Fruit fly (Drosophila melanogaster) whole organism, prepupa: ENCODE results near the gene LysD.

ENCODE experiments used
- Blimp-1 ChIP-seq: fragments of 200-800 bp; sonication (Bioruptor generic); optimal IDR thresholded peaks from 3 replicates; lab custom pipeline; 2017; ENCODE audit warnings: missing biosample characterization, missing genetic modification characterization, mild to moderate bottlenecking, moderate library complexity, missing genetic modification reagents
- CG11762 ChIP-seq: fragments of 200-800 bp; sonication (Bioruptor generic); optimal IDR thresholded peaks from 3 replicates; lab custom pipeline; 2016; ENCODE audit warnings: missing biosample characterization, missing genetic modification characterization; ENCODE audit not compliant: insufficient read depth
- CG15336 ChIP-seq: fragments of 200-800 bp; sonication (Bioruptor generic); IDR thresholded peaks from 2 replicates; pipeline ENCODE4 v1.3.6; 2022; ENCODE audit warnings: missing biosample characterization, missing genetic modification characterization
- CG3032 ChIP-seq: fragments of 200-800 bp; optimal IDR thresholded peaks from 2 replicates; lab custom pipeline; 2019; ENCODE audit warnings: missing biosample characterization, mild to moderate bottlenecking, missing genetic modification characterization, moderate library complexity
- CG32006 ChIP-seq: fragments of 200-800 bp; sonication (Bioruptor generic); optimal IDR thresholded peaks from 3 replicates; lab custom pipeline; 2017; ENCODE audit warnings: missing biosample characterization, mild to moderate bottlenecking, missing genetic modification characterization
- CG4318 ChIP-seq: fragments of 200-800 bp; sonication (Bioruptor generic); optimal IDR thresholded peaks from 3 replicates; lab custom pipeline; 2017; ENCODE audit warnings: missing biosample characterization, mild to moderate bottlenecking, missing genetic modification characterization
- CG6163 ChIP-seq: fragments of 200-800 bp; sonication (Bioruptor generic); IDR thresholded peaks from 3 replicates; pipeline ENCODE4 v1.3.6; 2022; ENCODE audit warnings: missing biosample characterization, missing genetic modification characterization
- CG6276 ChIP-seq: fragments of 200-800 bp; sonication (Bioruptor generic); optimal IDR thresholded peaks from 2 replicates; lab custom pipeline; 2017; ENCODE audit warnings: missing biosample characterization, mild to moderate bottlenecking, missing genetic modification characterization
- CG6808 ChIP-seq: fragments of 200-800 bp; sonication (Bioruptor generic); optimal IDR thresholded peaks from 3 replicates; lab custom pipeline; 2017; ENCODE audit warnings: missing biosample characterization, missing genetic modification characterization, mild to moderate bottlenecking, moderate library complexity, missing genetic modification reagents
- CG8119 ChIP-seq: fragments of 200-800 bp; sonication (Bioruptor generic); IDR thresholded peaks from 3 replicates; pipeline ENCODE4 v1.3.6; 2022; ENCODE audit warnings: missing biosample characterization, missing genetic modification characterization
- CG8319 ChIP-seq: fragments of 200-800 bp; sonication (Bioruptor generic); optimal IDR thresholded peaks from 3 replicates; lab custom pipeline; 2016; ENCODE audit warnings: missing biosample characterization, missing genetic modification characterization
- Eip75B ChIP-seq: fragments of 200-800 bp; sonication (Bioruptor generic); optimal IDR thresholded peaks from 3 replicates; lab custom pipeline; 2016; ENCODE audit warnings: missing biosample characterization, missing genetic modification characterization
- Eip78C ChIP-seq: fragments of 200-800 bp; sonication (Bioruptor generic); peaks from one replicate; lab custom pipeline; 2016; ENCODE audit warnings: missing biosample characterization, missing genetic modification characterization
- Eip93F ChIP-seq: fragments of 200-800 bp; sonication (Bioruptor generic); optimal IDR thresholded peaks from 2 replicates; lab custom pipeline; 2016; ENCODE audit warnings: missing biosample characterization, mild to moderate bottlenecking, missing genetic modification characterization
- Gug ChIP-seq: fragments of 200-800 bp; sonication (Bioruptor generic); IDR thresholded peaks from 2 replicates; pipeline ENCODE4 v1.3.6; 2022; ENCODE audit warnings: missing biosample characterization, missing genetic modification characterization
- Hr38 ChIP-seq: sonication (Bioruptor generic); optimal IDR thresholded peaks from 2 replicates; lab custom pipeline; 2016; ENCODE audit warnings: missing biosample characterization, missing genetic modification characterization
- Hr4 ChIP-seq: fragments of 200-800 bp; sonication (Bioruptor generic); optimal IDR thresholded peaks from 3 replicates; lab custom pipeline; 2016; ENCODE audit warnings: missing biosample characterization, missing genetic modification characterization
- Lpt ChIP-seq: fragments of 200-800 bp; sonication (Bioruptor generic); optimal IDR thresholded peaks from 3 replicates; lab custom pipeline; 2016; ENCODE audit warnings: missing biosample characterization, missing genetic modification characterization
- Smox ChIP-seq: fragments of 200-800 bp; sonication (Bioruptor generic); optimal IDR thresholded peaks from 3 replicates; lab custom pipeline; 2016; ENCODE audit warnings: missing biosample characterization, missing genetic modification characterization
- acj6 ChIP-seq: fragments of 200-800 bp; sonication (Bioruptor generic); optimal IDR thresholded peaks from 3 replicates; lab custom pipeline; 2016; ENCODE audit warnings: missing biosample characterization, missing genetic modification characterization
- dac ChIP-seq: fragments of 200-800 bp; sonication (Bioruptor generic); optimal IDR thresholded peaks from 2 replicates; lab custom pipeline; 2017; ENCODE audit warnings: missing biosample characterization, mild to moderate bottlenecking, missing genetic modification characterization
- eg ChIP-seq: fragments of 200-800 bp; sonication (Bioruptor generic); IDR thresholded peaks from 3 replicates; pipeline ENCODE4 v1.3.6; 2022; ENCODE audit warnings: missing biosample characterization, missing genetic modification characterization
- fd59A ChIP-seq: fragments of 200-800 bp; sonication (Bioruptor generic); optimal IDR thresholded peaks from 2 replicates; lab custom pipeline; 2017; ENCODE audit warnings: missing biosample characterization, mild to moderate bottlenecking, missing genetic modification characterization, missing genetic modification reagents
- fd85E ChIP-seq: fragments of 200-800 bp; sonication (Bioruptor generic); optimal IDR thresholded peaks from 3 replicates; lab custom pipeline; 2016; ENCODE audit warnings: missing biosample characterization, missing genetic modification characterization
- fkh ChIP-seq: fragments of 200-800 bp; sonication (Bioruptor generic); optimal IDR thresholded peaks from 3 replicates; lab custom pipeline; 2017; ENCODE audit warnings: missing biosample characterization, mild to moderate bottlenecking, missing genetic modification characterization, moderate library complexity
- net ChIP-seq: fragments of 200-800 bp; sonication (Bioruptor generic); optimal IDR thresholded peaks from 3 replicates; lab custom pipeline; 2016; ENCODE audit warnings: missing biosample characterization, missing genetic modification characterization
- salr ChIP-seq, 2 experiments: fragments of 200-800 bp; sonication (Bioruptor generic); optimal IDR thresholded peaks; 3 replicates each; lab custom pipeline; 2016 to 2018; ENCODE audit warnings: missing biosample characterization in 2 of 2, missing genetic modification characterization in 2 of 2, mild to moderate bottlenecking in 1 of 2
- ss ChIP-seq, 2 experiments: fragments of 200-800 bp; sonication (Bioruptor generic); optimal IDR thresholded peaks; 2 replicates in 1 of 2; 3 replicates in 1 of 2; lab custom pipeline; 2017 to 2018; ENCODE audit warnings: mild to moderate bottlenecking in 2 of 2, missing biosample characterization in 2 of 2, missing genetic modification characterization in 2 of 2, moderate library complexity in 1 of 2
- svp ChIP-seq: fragments of 200-800 bp; sonication (Bioruptor generic); peaks from one replicate; lab custom pipeline; 2016; ENCODE audit warnings: missing biosample characterization, missing genetic modification characterization
- vri ChIP-seq: fragments of 200-800 bp; sonication (Bioruptor generic); optimal IDR thresholded peaks from 3 replicates; lab custom pipeline; 2016; ENCODE audit warnings: missing biosample characterization, mild to moderate bottlenecking, missing genetic modification characterization

LysD gene

DNA sequence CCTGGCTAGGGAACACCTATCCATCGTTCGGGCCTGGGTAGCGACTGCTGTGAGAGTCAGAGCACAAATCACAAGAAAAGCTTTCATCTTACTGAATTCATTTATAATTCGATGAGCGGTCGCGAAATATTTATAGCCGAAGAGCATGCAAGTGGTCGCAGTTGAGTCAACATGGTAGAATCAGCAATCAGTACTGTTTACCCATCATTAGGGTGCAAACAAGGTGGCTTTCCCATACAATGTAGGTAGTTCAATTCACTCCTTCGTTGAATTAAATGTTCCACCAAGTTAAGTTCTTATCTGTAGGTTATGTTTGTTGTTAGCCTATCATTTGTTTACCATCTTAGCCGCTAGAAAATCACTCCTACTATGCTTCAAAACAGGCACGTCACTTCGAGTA lies 7.6 kb upstream of the LysD start, which contains the start of gene LysP:
Gene LysP, minus strand, starts transcription at position 101 of the 400 bp plus-strand sequence.
- TF ChIP-seq CG6163 (GFP tag; lab: Robert Waterston, UW): no peak
- TF ChIP-seq svp (GFP tag; lab: Kevin White, UChicago): peak; percentile 32

DNA sequence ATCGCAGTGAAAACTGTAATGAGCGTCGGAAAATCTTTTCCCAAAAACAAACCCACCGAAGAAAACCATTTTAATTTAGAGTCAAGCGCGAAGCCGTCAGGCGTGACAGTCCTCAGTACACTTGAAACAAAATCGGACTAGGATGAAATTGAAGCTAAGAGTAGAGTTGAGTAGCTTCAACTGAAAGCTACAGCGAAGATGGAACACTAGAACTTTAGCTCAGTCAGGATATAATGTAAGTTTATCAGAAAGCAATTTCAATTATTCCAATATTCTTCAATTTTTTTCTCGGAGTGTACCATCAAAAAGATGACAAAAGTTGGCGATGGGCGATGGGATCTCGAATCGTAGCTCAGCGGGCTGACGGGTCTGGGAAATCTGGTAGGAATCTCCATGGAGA lies 5.5 kb upstream of the LysD start:
- TF ChIP-seq Gug (no peak), CG6163 (GFP tag; lab: Robert Waterston, UW) (peak; percentile 45; the same call in 2 of the 3 replicates), acj6 (GFP tag; lab: Kevin White, UChicago) (no peak), dac (GFP tag; lab: Kevin White, UChicago) (peak; percentile 17), Eip78C (GFP tag; lab: Kevin White, UChicago) (peak; percentile 6), CG4318 (GFP tag; lab: Kevin White, UChicago) (peak; percentile 46), Hr4 (peak; percentile 68), CG8119 (GFP tag; lab: Robert Waterston, UW) (peak; percentile 54; the same call in 2 of the 3 replicates), CG6276 (peak; percentile 26), CG32006 (GFP tag; lab: Kevin White, UChicago) (peak; percentile 72), Eip93F (no peak), eg (GFP tag; lab: Robert Waterston, UW) (peak; percentile 62), CG15336 (GFP tag; lab: Robert Waterston, UW) (peak; percentile 64), svp (GFP tag; lab: Kevin White, UChicago) (peak; percentile 10), CG6808 (GFP tag; lab: Kevin White, UChicago) (no peak), Eip75B (no peak)

DNA sequence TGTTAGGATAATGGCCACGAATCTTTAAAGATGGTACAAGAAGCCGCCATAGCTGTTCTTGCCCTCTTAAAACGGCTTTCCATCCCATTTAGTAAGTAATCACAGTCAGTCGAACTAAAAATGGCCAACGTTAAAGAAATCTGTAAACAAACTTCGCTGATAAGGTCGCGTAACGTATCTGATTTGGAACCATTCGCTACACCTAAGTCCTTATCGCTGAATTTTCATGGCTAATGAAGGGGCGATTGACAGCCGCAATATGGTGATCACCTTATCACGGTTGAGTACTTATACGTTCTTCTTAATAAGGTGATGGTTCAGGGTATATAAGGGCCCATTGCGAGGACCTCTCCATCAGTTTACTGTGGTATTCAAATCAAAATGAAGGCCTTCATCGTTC lies 1.6 kb upstream of the LysD start, which contains the start of gene LysE:
Gene LysE, plus strand, starts transcription at position 257 of the 400 bp plus-strand sequence.
- no peak for TF ChIP-seq net (GFP tag; lab: Kevin White, UChicago)
- TF ChIP-seq svp (GFP tag; lab: Kevin White, UChicago): peak; percentile 57

DNA sequence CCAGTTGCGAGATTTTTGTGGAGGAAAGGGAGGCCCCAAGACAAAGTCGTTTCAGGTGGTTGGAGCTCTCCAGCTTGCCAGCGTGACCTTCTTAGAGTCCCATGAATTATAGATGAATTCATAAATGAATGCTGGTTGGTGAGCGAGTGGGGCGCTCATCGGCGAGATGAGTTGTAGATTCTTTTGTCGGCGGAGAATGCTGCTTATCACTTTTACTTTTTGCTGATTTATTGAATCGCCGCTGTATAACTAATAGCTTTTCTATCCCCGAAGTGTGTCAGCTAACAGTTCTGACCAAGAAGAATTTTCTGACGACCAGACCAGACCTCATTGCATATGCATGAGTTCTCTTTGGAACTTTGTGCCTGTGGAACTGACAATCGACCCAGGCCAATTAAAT lies 1.1 kb upstream of the LysD start:
- no peak for TF ChIP-seq CG6276
- TF ChIP-seq svp (GFP tag; lab: Kevin White, UChicago): no peak
- TF ChIP-seq CG4318 (GFP tag; lab: Kevin White, UChicago): no peak
- no peak for TF ChIP-seq CG8319 (GFP tag; lab: Kevin White, UChicago)
- no peak for TF ChIP-seq CG32006 (GFP tag; lab: Kevin White, UChicago)
- TF ChIP-seq CG11762: no peak
- no peak for TF ChIP-seq Smox (GFP tag; lab: Kevin White, UChicago)
- TF ChIP-seq fd59A: no peak

DNA sequence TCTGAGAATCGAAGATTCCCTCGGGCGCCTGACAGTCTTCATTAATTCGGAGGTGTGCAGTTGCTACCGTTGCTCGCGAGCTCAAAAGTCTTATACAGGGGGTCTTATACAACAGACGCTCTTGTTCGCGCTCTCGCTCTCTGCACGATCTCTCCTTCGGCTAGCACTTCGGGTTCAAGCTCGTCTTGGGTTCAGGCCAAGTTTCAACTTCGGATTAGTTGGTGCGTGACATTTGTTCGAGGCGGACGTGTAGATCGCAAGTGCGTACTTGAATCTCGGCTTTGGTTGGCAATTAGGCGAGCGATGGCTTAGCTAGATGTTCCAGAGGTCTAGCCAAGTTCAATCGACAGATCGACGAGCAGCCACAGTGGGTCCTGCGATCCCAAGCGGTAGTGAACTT lies 2.8 kb downstream of the LysD start:
- TF ChIP-seq ss (GFP tag; optimal IDR thresholded peaks at IDR 0.05; lab: Kevin White, UChicago) (peak in 1 of 2 experiments; percentile 26), CG8119 (GFP tag; lab: Robert Waterston, UW) (peak; percentile 28; the same call in 1 of the 3 replicates), net (GFP tag; lab: Kevin White, UChicago) (peak; percentile 4), salr (GFP tag; optimal IDR thresholded peaks at IDR 0.05; lab: Kevin White, UChicago) (no peak), svp (GFP tag; lab: Kevin White, UChicago) (peak; percentile 57), Lpt (GFP tag; lab: Kevin White, UChicago) (peak; percentile 23), eg (GFP tag; lab: Robert Waterston, UW) (0 out of 3 replicates have a peak, but pooled peaks have one; percentile 43), Blimp-1 (no peak), Eip78C (GFP tag; lab: Kevin White, UChicago) (peak; percentile 63)

DNA sequence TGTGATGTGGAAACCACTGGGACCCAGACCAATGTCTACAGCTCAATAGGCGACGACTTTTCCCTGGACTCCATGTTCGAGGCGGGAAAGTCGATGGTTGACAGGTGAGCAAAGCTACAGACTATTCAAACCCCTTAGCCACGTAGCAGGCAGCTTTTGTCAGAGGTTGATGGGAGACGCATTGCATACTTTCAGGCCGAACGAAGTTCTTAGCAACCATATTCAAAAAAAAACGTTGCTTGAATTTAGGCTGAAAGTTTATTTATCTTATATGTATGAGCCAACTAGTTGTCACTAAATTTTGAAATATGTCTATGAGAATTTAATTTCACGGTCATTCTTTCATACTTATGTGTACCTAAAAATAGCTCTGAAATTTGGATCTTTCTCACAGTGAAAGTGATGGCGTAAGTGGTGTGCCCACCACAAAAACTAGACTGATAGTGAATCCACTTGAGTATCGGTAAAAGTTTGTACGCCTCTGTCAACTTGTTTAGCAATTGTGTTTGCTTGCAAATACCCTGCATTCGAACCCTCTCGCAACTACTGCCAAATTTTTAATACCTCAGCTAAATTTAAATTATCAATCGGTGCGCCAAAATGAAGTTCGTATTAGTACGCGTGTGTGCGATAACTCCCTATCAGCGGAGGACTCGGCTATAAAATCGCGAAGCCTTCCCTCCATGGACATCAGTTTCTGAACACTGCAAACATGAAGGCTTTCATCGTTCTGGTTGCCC lies 4.1 kb downstream of the LysD start, which contains the start of gene LysB:
Gene LysB, plus strand, starts transcription at position 690 of the 740 bp plus-strand sequence.
- TF ChIP-seq net (GFP tag; lab: Kevin White, UChicago) (no peak), acj6 (GFP tag; lab: Kevin White, UChicago) (no peak), Hr38 (GFP tag; lab: Kevin White, UChicago) (no peak), CG3032 (no peak), fkh (peak; percentile 33), vri (no peak), fd85E (GFP tag; lab: Kevin White, UChicago) (no peak)
